Fruit fly (Drosophila melanogaster): ENCODE data around the gene RpS21.
A peak's percentile ranks its signal among the peaks of the same experiment; 100 is the strongest.

RpS21 gene

DNA sequence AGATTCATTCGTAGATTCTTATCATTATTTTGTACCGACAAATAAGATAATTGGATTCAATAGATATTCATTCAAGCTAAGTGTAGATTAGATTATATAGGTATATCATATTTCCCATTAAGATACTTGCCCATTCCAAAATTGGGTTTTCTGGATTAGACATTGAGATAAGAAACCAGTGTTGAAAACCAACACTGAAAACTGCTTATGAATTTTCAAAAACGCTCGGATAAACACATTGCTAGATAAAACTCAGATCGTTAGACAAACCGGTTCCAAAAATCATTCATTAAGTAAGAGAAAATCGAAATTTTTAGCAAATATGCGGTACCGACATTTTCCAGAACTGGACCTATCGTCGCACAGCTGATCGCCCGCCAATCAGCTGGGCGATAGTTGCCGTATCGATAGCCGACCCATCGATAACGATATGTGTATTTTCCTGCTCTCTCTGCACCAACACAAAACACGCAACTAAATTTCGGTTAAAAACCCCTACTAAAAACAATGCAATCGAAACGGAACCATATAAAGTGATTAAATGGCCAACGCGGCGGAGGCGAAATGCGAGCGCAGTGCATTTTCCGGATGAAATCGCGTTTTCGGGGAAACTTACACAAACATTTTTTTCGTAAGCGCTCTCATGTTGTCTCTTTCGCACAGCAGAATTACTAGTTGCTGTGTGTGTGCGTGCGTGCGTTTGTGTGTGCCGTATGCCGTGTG, 29.8 kb downstream of the RpS21 start, which contains the start of the genes NTPase and lilli:
Gene NTPase (minus strand): TSS at position 348 of the 723 bp plus-strand sequence.
Gene lilli (plus strand): TSS at position 427 of the 723 bp plus-strand sequence.
- TF ChIP-seq CG31627 (GFP tag; optimal IDR thresholded peaks at IDR 0.05) (peak; percentile 72), Eip75B (GFP tag; optimal IDR thresholded peaks at IDR 0.05) (peak; percentile 32), Smox (GFP tag; optimal IDR thresholded peaks at IDR 0.05) (peak; percentile 63), CG8319 (GFP tag; optimal IDR thresholded peaks at IDR 0.05) (peak; percentile 59), Gug (GFP tag; IDR thresholded peaks at IDR 0.05) (no peak), CG11902 (GFP tag; optimal IDR thresholded peaks at IDR 0.05) (peak; percentile 20), OdsH (GFP tag; optimal IDR thresholded peaks at IDR 0.05) (peak; percentile 56), acj6 (GFP tag; optimal IDR thresholded peaks at IDR 0.05) (peak; percentile 62), eg (GFP tag; IDR thresholded peaks at IDR 0.05) (peak; percentile 59), Eip93F (GFP tag; optimal IDR thresholded peaks at IDR 0.05) (no peak), CG6163 (GFP tag; IDR thresholded peaks at IDR 0.05) (peak; percentile 65), CG15336 (GFP tag; IDR thresholded peaks at IDR 0.05) (0 out of 2 replicates have a peak, but pooled peaks have one; percentile 9), Sox14 (GFP tag; optimal IDR thresholded peaks at IDR 0.05) (peak; percentile 10), CG10631 (GFP tag; optimal IDR thresholded peaks at IDR 0.05) (peak; percentile 73), CG11294 (GFP tag; IDR thresholded peaks at IDR 0.05) (0 out of 2 replicates have a peak, but pooled peaks have one; percentile 10), topi (GFP tag; optimal IDR thresholded peaks at IDR 0.05) (peak; percentile 66), CG3919 (GFP tag; optimal IDR thresholded peaks at IDR 0.05) (peak; percentile 69), CG16779 (tag; optimal IDR thresholded peaks at IDR 0.05) (peak; percentile 19), CG6808 (GFP tag; optimal IDR thresholded peaks at IDR 0.05) (peak; percentile 1), CG8119 (GFP tag; IDR thresholded peaks at IDR 0.05) (no peak), fd59A (GFP tag; optimal IDR thresholded peaks at IDR 0.05) (no peak), CG32006 (GFP tag; optimal IDR thresholded peaks at IDR 0.05) (no peak), Blimp-1 (GFP tag; optimal IDR thresholded peaks at IDR 0.05) (no peak), CG6276 (GFP tag; optimal IDR thresholded peaks at IDR 0.05) (no peak), Hr38 (GFP tag; optimal IDR thresholded peaks at IDR 0.05) (no peak), CG4318 (GFP tag; optimal IDR thresholded peaks at IDR 0.05) (no peak), Hr39 (GFP tag; optimal IDR thresholded peaks at IDR 0.05) (peak; percentile 67), CG6792 (GFP tag; optimal IDR thresholded peaks at IDR 0.05) (peak; percentile 35), CG3032 (tag; optimal IDR thresholded peaks at IDR 0.05) (no peak), CG34406 (GFP tag; optimal IDR thresholded peaks at IDR 0.05) (peak; percentile 41), Ets96B (tag; optimal IDR thresholded peaks at IDR 0.05) (no peak), Lpt (GFP tag; optimal IDR thresholded peaks at IDR 0.05) (no peak), pdm3 (GFP tag; optimal IDR thresholded peaks at IDR 0.05) (peak; percentile 57), Eip78C (GFP tag) (peak; percentile 85), Hr4 (GFP tag; optimal IDR thresholded peaks at IDR 0.05) (peak; percentile 48), svp (GFP tag) (peak; percentile 35), CG6854 (GFP tag; optimal IDR thresholded peaks at IDR 0.05) (no peak), Sox102F (GFP tag; optimal IDR thresholded peaks at IDR 0.05) (peak; percentile 68), CG11762 (GFP tag; optimal IDR thresholded peaks at IDR 0.05; ENCODE audit: insufficient read depth) (peak; percentile 55), dac (GFP tag; optimal IDR thresholded peaks at IDR 0.05) (no peak), Met (GFP tag; optimal IDR thresholded peaks at IDR 0.05) (peak; percentile 42), CG9139 (GFP tag; optimal IDR thresholded peaks at IDR 0.05) (no peak), ss (GFP tag; optimal IDR thresholded peaks at IDR 0.05) (peak in 1 of 2 experiments; percentile 16), Sox15 (GFP tag; optimal IDR thresholded peaks at IDR 0.05) (peak; percentile 34), achi (GFP tag; optimal IDR thresholded peaks at IDR 0.05) (peak; percentile 46), esn (GFP tag; optimal IDR thresholded peaks at IDR 0.05) (peak; percentile 70), CG8632 (GFP tag; optimal IDR thresholded peaks at IDR 0.05) (peak; percentile 3), fkh (GFP tag; optimal IDR thresholded peaks at IDR 0.05) (peak; percentile 57), salr (GFP tag; optimal IDR thresholded peaks at IDR 0.05) (peak in 1 of 2 experiments; percentile 64), Ets21C (GFP tag; optimal IDR thresholded peaks at IDR 0.05) (peak; percentile 31), lz (GFP tag; optimal IDR thresholded peaks at IDR 0.05) (peak; percentile 67)

All from whole organism, prepupa.